Fruit fly (Drosophila melanogaster) whole organism, embryonic: ENCODE results near the gene Trxr1.
A peak's percentile ranks its signal among the peaks of the same experiment; 100 is the strongest.

Source experiments
- ATbp ChIP-seq: fragments of 200-800 bp; sonication (Bioruptor generic); optimal IDR thresholded peaks from 2 replicates; lab custom pipeline; 2017; ENCODE audit warnings: missing biosample characterization, mild to moderate bottlenecking, missing genetic modification characterization, missing genetic modification reagents
- Adf1 ChIP-seq: fragments of 200-800 bp; sonication (Bioruptor generic); IDR thresholded peaks from 2 replicates; pipeline ENCODE4 v1.3.6; 2022; ENCODE audit warnings: missing biosample characterization, missing genetic modification characterization
- CG10147 ChIP-seq: fragments of 200-800 bp; sonication (Bioruptor generic); optimal IDR thresholded peaks from 2 replicates; lab custom pipeline; 2019; ENCODE audit warnings: missing biosample characterization, mild to moderate bottlenecking, missing genetic modification characterization, moderate library complexity
- CG16863 ChIP-seq: fragments of 200-800 bp; sonication (Bioruptor generic); optimal IDR thresholded peaks from 3 replicates; lab custom pipeline; 2016; ENCODE audit warnings: missing biosample characterization, missing genetic modification characterization
- CG17385 ChIP-seq: fragments of 200-800 bp; sonication (Bioruptor generic); optimal IDR thresholded peaks from 3 replicates; lab custom pipeline; 2018; ENCODE audit warnings: missing biosample characterization, mild to moderate bottlenecking, missing genetic modification characterization
- CG17912 ChIP-seq: fragments of 200-800 bp; sonication (Bioruptor generic); optimal IDR thresholded peaks from 2 replicates; lab custom pipeline; 2018; ENCODE audit warnings: missing biosample characterization, mild to moderate bottlenecking, missing genetic modification characterization
- CG2199 ChIP-seq: fragments of 200-800 bp; sonication (Bioruptor generic); IDR thresholded peaks from 3 replicates; pipeline ENCODE4 v1.3.6; 2022; ENCODE audit warnings: missing biosample characterization, missing genetic modification characterization
- CG30431 ChIP-seq: fragments of 200-800 bp; sonication (Bioruptor generic); optimal IDR thresholded peaks from 2 replicates; lab custom pipeline; 2017; ENCODE audit warnings: missing biosample characterization, missing genetic modification characterization
- CG31388 ChIP-seq: fragments of 200-800 bp; sonication (Bioruptor generic); optimal IDR thresholded peaks from 2 replicates; lab custom pipeline; 2016; ENCODE audit warnings: missing biosample characterization, missing genetic modification characterization
- CG3163 ChIP-seq: fragments of 200-800 bp; sonication (Bioruptor generic); optimal IDR thresholded peaks from 3 replicates; lab custom pipeline; 2016; ENCODE audit warnings: missing biosample characterization, missing genetic modification characterization
- CG33213 ChIP-seq: fragments of 200-800 bp; sonication (Bioruptor generic); optimal IDR thresholded peaks from 3 replicates; lab custom pipeline; 2016; ENCODE audit warnings: missing biosample characterization, missing genetic modification characterization
- CG34224 ChIP-seq: fragments of 200-800 bp; sonication (Bioruptor generic); IDR thresholded peaks from 3 replicates; pipeline ENCODE4 v1.3.6; 2022; ENCODE audit warnings: missing biosample characterization, missing genetic modification characterization; ENCODE audit not compliant: partially characterized antibody
- CG34422 ChIP-seq: fragments of 200-800 bp; sonication (Bioruptor generic); IDR thresholded peaks from 3 replicates; pipeline ENCODE4 v1.3.6; 2022; ENCODE audit warnings: missing biosample characterization, missing genetic modification characterization
- CG4282 ChIP-seq: fragments of 200-800 bp; sonication (Bioruptor generic); optimal IDR thresholded peaks from 2 replicates; lab custom pipeline; 2016; ENCODE audit warnings: missing biosample characterization, missing genetic modification characterization
- CG4404 ChIP-seq: fragments of 200-800 bp; sonication (Bioruptor generic); IDR thresholded peaks from 2 replicates; pipeline ENCODE4 v1.3.6; 2022; ENCODE audit warnings: missing biosample characterization, missing genetic modification characterization
- CG4424 ChIP-seq: fragments of 200-800 bp; sonication (Bioruptor generic); optimal IDR thresholded peaks from 3 replicates; lab custom pipeline; 2016; ENCODE audit warnings: missing biosample characterization, missing genetic modification characterization
- CG5180 ChIP-seq: fragments of 200-800 bp; sonication (Bioruptor generic); optimal IDR thresholded peaks from 3 replicates; lab custom pipeline; 2017; ENCODE audit warnings: missing biosample characterization, missing genetic modification characterization, mild to moderate bottlenecking, moderate library complexity, missing genetic modification reagents
- CG6272 ChIP-seq: fragments of 200-800 bp; sonication (Bioruptor generic); IDR thresholded peaks from 2 replicates; pipeline ENCODE4 v1.3.6; 2022; ENCODE audit warnings: missing biosample characterization, missing genetic modification characterization
- CG6791 ChIP-seq: fragments of 200-800 bp; sonication (Bioruptor generic); IDR thresholded peaks from 3 replicates; pipeline ENCODE4 v1.3.6; 2022; ENCODE audit warnings: missing biosample characterization, missing genetic modification characterization; ENCODE audit not compliant: partially characterized antibody
- CG8924 ChIP-seq: fragments of 200-800 bp; optimal IDR thresholded peaks from 3 replicates; lab custom pipeline; 2019; ENCODE audit warnings: missing biosample characterization, mild to moderate bottlenecking, missing genetic modification characterization, moderate library complexity
- Camta ChIP-seq: fragments of 200-800 bp; sonication (Bioruptor generic); optimal IDR thresholded peaks from 2 replicates; lab custom pipeline; 2016; ENCODE audit warnings: missing biosample characterization, missing genetic modification characterization
- CoRest ChIP-seq: fragments of 200-800 bp; sonication (Bioruptor generic); optimal IDR thresholded peaks from 3 replicates; lab custom pipeline; 2018; ENCODE audit warnings: missing biosample characterization, mild to moderate bottlenecking, missing genetic modification characterization, moderate library complexity
- CrebB ChIP-seq: fragments of 200-800 bp; sonication (Bioruptor generic); optimal IDR thresholded peaks from 3 replicates; lab custom pipeline; 2018; ENCODE audit warnings: missing biosample characterization, mild to moderate bottlenecking, missing genetic modification characterization
- Dref ChIP-seq: fragments of 200-800 bp; sonication (Bioruptor generic); IDR thresholded peaks from 2 replicates; pipeline ENCODE4 v1.3.6; 2022; ENCODE audit warnings: missing biosample characterization, missing genetic modification characterization
- E2f1 ChIP-seq: fragments of 200-800 bp; sonication (Bioruptor generic); IDR thresholded peaks from 2 replicates; pipeline ENCODE4 v1.3.6; 2022; ENCODE audit warnings: missing biosample characterization, missing genetic modification characterization
- Fer1 ChIP-seq: fragments of 200-800 bp; sonication (Bioruptor generic); optimal IDR thresholded peaks from 2 replicates; lab custom pipeline; 2017; ENCODE audit warnings: missing biosample characterization, mild to moderate bottlenecking, missing genetic modification characterization
- Fer3 ChIP-seq: fragments of 200-800 bp; sonication (Bioruptor generic); optimal IDR thresholded peaks from 2 replicates; lab custom pipeline; 2018; ENCODE audit warnings: missing biosample characterization, mild to moderate bottlenecking, missing genetic modification characterization, moderate library complexity
- Gsc ChIP-seq: fragments of 200-800 bp; sonication (Bioruptor generic); IDR thresholded peaks from 2 replicates; pipeline ENCODE4 v1.3.6; 2022; ENCODE audit warnings: missing biosample characterization, missing genetic modification characterization
- HHEX ChIP-seq: fragments of 200-800 bp; sonication (Bioruptor generic); optimal IDR thresholded peaks from 3 replicates; lab custom pipeline; 2017; ENCODE audit warnings: missing biosample characterization, mild to moderate bottlenecking, missing genetic modification characterization, missing genetic modification reagents
- HLH54F ChIP-seq: fragments of 200-800 bp; sonication (Bioruptor generic); optimal IDR thresholded peaks from 3 replicates; lab custom pipeline; 2016; ENCODE audit warnings: missing biosample characterization, missing genetic modification characterization
- MBD-R2 ChIP-seq: fragments of 200-800 bp; sonication (Bioruptor generic); IDR thresholded peaks from 2 replicates; pipeline ENCODE4 v1.3.6; 2022; ENCODE audit warnings: missing biosample characterization, missing genetic modification characterization
- NC2α ChIP-seq: fragments of 200-800 bp; sonication (Bioruptor generic); optimal IDR thresholded peaks from 2 replicates; lab custom pipeline; 2016; ENCODE audit warnings: missing biosample characterization, missing genetic modification characterization
- Side ChIP-seq: fragments of 200-800 bp; sonication (Bioruptor generic); optimal IDR thresholded peaks from 2 replicates; lab custom pipeline; 2016; ENCODE audit warnings: missing biosample characterization, missing genetic modification characterization
- Taf1 ChIP-seq: fragments of 200-800 bp; sonication (Bioruptor generic); IDR thresholded peaks from 2 replicates; pipeline ENCODE4 v1.3.6; 2022; ENCODE audit warnings: missing biosample characterization, missing genetic modification characterization
- aop ChIP-seq: fragments of 200-800 bp; sonication (Bioruptor generic); IDR thresholded peaks from 2 replicates; pipeline ENCODE4 v1.3.6; 2022; ENCODE audit warnings: missing biosample characterization, missing genetic modification characterization
- cg ChIP-seq: fragments of 200-800 bp; sonication (Bioruptor generic); optimal IDR thresholded peaks from 3 replicates; lab custom pipeline; 2019; ENCODE audit warnings: missing biosample characterization, mild to moderate bottlenecking, missing genetic modification characterization, moderate library complexity
- dmrt99B ChIP-seq: fragments of 200-800 bp; sonication (Bioruptor generic); optimal IDR thresholded peaks from 2 replicates; lab custom pipeline; 2018; ENCODE audit warnings: missing biosample characterization, mild to moderate bottlenecking, missing genetic modification characterization, moderate library complexity
- esg ChIP-seq: fragments of 200-800 bp; sonication (Bioruptor generic); conservative IDR thresholded peaks from 2 replicates; pipeline ENCODE4 v1.3.6; 2022; ENCODE audit warnings: missing biosample characterization, missing genetic modification characterization
- gcm2 ChIP-seq: fragments of 200-800 bp; sonication (Bioruptor generic); optimal IDR thresholded peaks from 2 replicates; lab custom pipeline; 2016; ENCODE audit warnings: missing biosample characterization, missing genetic modification characterization
- gem ChIP-seq: fragments of 200-800 bp; sonication (Bioruptor generic); optimal IDR thresholded peaks from 2 replicates; lab custom pipeline; 2019; ENCODE audit warnings: missing biosample characterization, mild to moderate bottlenecking, missing genetic modification characterization, moderate library complexity
- mirr ChIP-seq: fragments of 200-800 bp; sonication (Bioruptor generic); optimal IDR thresholded peaks from 3 replicates; lab custom pipeline; 2018; ENCODE audit warnings: missing biosample characterization, mild to moderate bottlenecking, missing genetic modification characterization
- row ChIP-seq: fragments of 200-800 bp; sonication (Bioruptor generic); IDR thresholded peaks from 3 replicates; pipeline ENCODE4 v1.3.6; 2022; ENCODE audit warnings: missing biosample characterization, missing genetic modification characterization
- run ChIP-seq: fragments of 200-800 bp; sonication (Bioruptor generic); optimal IDR thresholded peaks from 3 replicates; lab custom pipeline; 2018; ENCODE audit warnings: missing biosample characterization, mild to moderate bottlenecking, missing genetic modification characterization
- sens-2 ChIP-seq: fragments of 200-800 bp; sonication (Bioruptor generic); IDR thresholded peaks from 2 replicates; pipeline ENCODE4 v1.3.6; 2022; ENCODE audit warnings: missing biosample characterization, missing genetic modification characterization
- seq ChIP-seq: fragments of 200-800 bp; sonication (Bioruptor generic); IDR thresholded peaks from 2 replicates; pipeline ENCODE4 v1.3.6; 2022; ENCODE audit warnings: missing biosample characterization, missing genetic modification characterization
- shn ChIP-seq: fragments of 200-800 bp; sonication (Bioruptor generic); optimal IDR thresholded peaks from 3 replicates; lab custom pipeline; 2016; ENCODE audit warnings: missing biosample characterization, missing genetic modification characterization
- sna ChIP-seq: fragments of 200-800 bp; sonication (Bioruptor generic); IDR thresholded peaks from 2 replicates; pipeline ENCODE4 v1.3.6; 2022; ENCODE audit warnings: missing biosample characterization, missing genetic modification characterization; ENCODE audit not compliant: partially characterized antibody
- tll ChIP-seq, 2 experiments: fragments of 200-800 bp in 1 of 2; fragments of >200 bp in 1 of 2; sonication (Bioruptor generic) in 1 of 2; optimal IDR thresholded peaks; 2 replicates each; lab custom pipeline; 2017 to 2019; ENCODE audit warnings: missing biosample characterization in 2 of 2, missing genetic modification characterization in 2 of 2, mild to moderate bottlenecking in 1 of 2, moderate library complexity in 1 of 2
- toy ChIP-seq: fragments of 200-800 bp; sonication (Bioruptor generic); IDR thresholded peaks from 2 replicates; pipeline ENCODE4 v1.3.6; 2022; ENCODE audit warnings: missing biosample characterization, missing genetic modification characterization
- zen ChIP-seq: fragments of 200-800 bp; sonication (Bioruptor generic); optimal IDR thresholded peaks from 3 replicates; lab custom pipeline; 2018; ENCODE audit warnings: missing biosample characterization, mild to moderate bottlenecking, missing genetic modification characterization, moderate library complexity

Gene Trxr1

DNA sequence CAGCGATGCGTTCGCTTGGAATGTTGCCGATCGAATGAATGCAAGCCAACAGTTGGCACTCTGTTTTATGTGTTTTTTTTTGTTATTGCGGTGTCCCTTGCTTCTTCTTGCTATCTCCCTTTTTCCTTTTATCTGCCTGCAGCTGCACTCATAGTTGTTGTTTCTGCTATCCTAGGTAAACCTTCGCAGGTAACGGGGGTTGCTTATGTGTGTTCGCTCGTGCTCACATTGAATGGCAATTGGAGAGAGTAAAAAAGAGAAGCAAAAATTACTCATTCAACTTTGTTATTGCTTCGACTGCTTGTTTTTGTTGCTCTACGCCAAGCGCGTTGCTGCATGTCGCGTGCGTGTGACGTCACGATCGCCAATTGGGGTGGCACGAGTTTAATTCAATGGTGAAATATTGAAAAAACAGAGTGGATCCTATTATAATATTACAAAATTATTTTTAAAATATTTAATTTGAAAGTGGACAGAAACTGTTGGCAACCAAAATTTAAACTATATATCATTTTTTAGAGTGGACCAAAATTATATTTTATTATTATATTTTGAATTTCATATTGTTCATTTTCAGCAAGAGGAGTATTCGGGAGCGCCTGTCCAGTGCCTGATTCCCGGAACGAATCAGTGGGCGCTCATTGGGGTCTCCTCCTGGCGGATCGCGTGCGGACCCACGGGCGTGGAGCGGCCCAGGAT, 29.2 kb downstream of the Trxr1 start, which contains the start of gene Corp (continued):
- TF ChIP-seq Adf1 (GFP tag; lab: Robert Waterston, UW) = no peak
- no peak for TF ChIP-seq tll (GFP tag; optimal IDR thresholded peaks at IDR 0.05; lab: Kevin White, UChicago)
- TF ChIP-seq E2f1 (GFP tag; lab: Robert Waterston, UW) = no peak
- no peak for TF ChIP-seq CG4282
- no peak for TF ChIP-seq CG16863 (GFP tag; lab: Kevin White, UChicago)
- no peak for TF ChIP-seq toy (GFP tag; lab: Robert Waterston, UW)
- no peak; the same call in 1 of the 2 replicates for TF ChIP-seq seq
- no peak for TF ChIP-seq CG3163
- TF ChIP-seq run = no peak
- TF ChIP-seq Fer1 (GFP tag; lab: Kevin White, UChicago) = peak; percentile 23
- no peak for TF ChIP-seq zen
- no peak for TF ChIP-seq CG34224
- no peak for TF ChIP-seq cg (GFP tag; lab: Kevin White, UChicago)
- no peak for TF ChIP-seq CG17912 (GFP tag; lab: Kevin White, UChicago)
- no peak for TF ChIP-seq CG30431 (GFP tag; lab: Kevin White, UChicago)
- TF ChIP-seq sna (GFP tag; lab: Robert Waterston, UW) = no peak
- TF ChIP-seq HLH54F (GFP tag; lab: Kevin White, UChicago) = no peak
- TF ChIP-seq HHEX (GFP tag; lab: Kevin White, UChicago) = peak; percentile 17
- no peak for TF ChIP-seq CG6272 (GFP tag; lab: Robert Waterston, UW)
- TF ChIP-seq Side = no peak
- TF ChIP-seq CG10147 (GFP tag; lab: Kevin White, UChicago) = no peak
- TF ChIP-seq esg = no peak
- no peak for TF ChIP-seq mirr
- no peak for TF ChIP-seq aop (GFP tag; lab: Robert Waterston, UW)
- TF ChIP-seq dmrt99B (tag; lab: Kevin White, UChicago) = peak; percentile 60
- no peak for TF ChIP-seq CG34422 (GFP tag; lab: Robert Waterston, UW)
- no peak for TF ChIP-seq CG5180 (GFP tag; lab: Kevin White, UChicago)
- no peak for TF ChIP-seq sens-2 (GFP tag; lab: Robert Waterston, UW)
- 0 out of 2 replicates have a peak, but pooled peaks have one; percentile 7 for TF ChIP-seq MBD-R2 (GFP tag; lab: Robert Waterston, UW)
- no peak for TF ChIP-seq CG4404 (GFP tag; lab: Robert Waterston, UW)
- no peak for TF ChIP-seq Camta (GFP tag; lab: Kevin White, UChicago)
- TF ChIP-seq Taf1 (GFP tag; lab: Robert Waterston, UW) = no peak
- no peak for TF ChIP-seq CG33213 (GFP tag; lab: Kevin White, UChicago)
- no peak for TF ChIP-seq CG2199
- TF ChIP-seq CG17385 (GFP tag; lab: Kevin White, UChicago) = peak; percentile 67
- peak; percentile 65 for TF ChIP-seq gem
- no peak for TF ChIP-seq Gsc (GFP tag; lab: Robert Waterston, UW)
- no peak for TF ChIP-seq CG31388 (GFP tag; lab: Kevin White, UChicago)
- peak; percentile 44; the same call in 2 of the 3 replicates for TF ChIP-seq row (GFP tag; lab: Robert Waterston, UW)
- TF ChIP-seq shn = no peak
- TF ChIP-seq Dref = no peak
- TF ChIP-seq Fer3 (tag; lab: Kevin White, UChicago) = no peak
- peak; percentile 52 for TF ChIP-seq NC2α
- TF ChIP-seq ATbp (GFP tag; lab: Kevin White, UChicago) = peak; percentile 55
- peak; percentile 26 for TF ChIP-seq CG4424 (GFP tag; lab: Kevin White, UChicago)
- TF ChIP-seq CG6791 (GFP tag; lab: Robert Waterston, UW) = no peak
- TF ChIP-seq CrebB = no peak
- peak; percentile 5 for TF ChIP-seq CoRest (tag; lab: Kevin White, UChicago)
- TF ChIP-seq gcm2 (GFP tag; lab: Kevin White, UChicago) = no peak
- TF ChIP-seq CG8924 (tag; lab: Kevin White, UChicago) = peak; percentile 55
